Worm (Caenorhabditis elegans) whole organism, young adult: ENCODE data around the gene frm-2.

Source experiments
- F49E8.2 ChIP-seq: sonication (generic microtip); optimal IDR thresholded peaks from 3 replicates; lab custom pipeline; 2017; ENCODE audit warnings: missing genetic modification characterization, mild to moderate bottlenecking, missing compliant biosample characterization, antibody characterized with exemption, moderate library complexity; ENCODE audit not compliant: insufficient read depth
- K12H6.12 ChIP-seq: fragments of 200-800 bp; sonication (Bioruptor generic); optimal IDR thresholded peaks from 2 replicates; lab custom pipeline; 2018; ENCODE audit warnings: mild to moderate bottlenecking, missing genetic modification characterization, missing compliant biosample characterization
- T07F8.4 ChIP-seq: sonication (generic microtip); optimal IDR thresholded peaks from 2 replicates; lab custom pipeline; 2016; ENCODE audit warnings: mild to moderate bottlenecking, missing genetic modification characterization, moderate library complexity, missing compliant biosample characterization
- T26A5.8 ChIP-seq: sonication (generic microtip); optimal IDR thresholded peaks from 2 replicates; lab custom pipeline; 2016; ENCODE audit warnings: missing genetic modification characterization, missing compliant biosample characterization
- ama-1 ChIP-seq, 3 experiments: fragments of 150-350 bp in 1 of 3; sonication (generic microtip) in 2 of 3; optimal IDR thresholded peaks; 2 replicates each; lab custom pipeline; 2014 to 2018; ENCODE audit warnings: missing biosample characterization in 2 of 3, missing genetic modification characterization in 2 of 3, missing genetic modification reagents in 2 of 3
- attf-3 ChIP-seq: fragments of 200-800 bp; sonication (Bioruptor generic); conservative IDR thresholded peaks from 2 replicates; pipeline ENCODE4 v1.3.6; 2022; ENCODE audit warnings: missing genetic modification reagents, missing genetic modification characterization, missing compliant biosample characterization
- ceh-79 ChIP-seq: sonication (generic microtip); optimal IDR thresholded peaks from 2 replicates; lab custom pipeline; 2017; ENCODE audit warnings: mild to moderate bottlenecking, missing genetic modification characterization, missing compliant biosample characterization
- lag-1 ChIP-seq: fragments of 200-800 bp; sonication (Bioruptor generic); IDR thresholded peaks from 2 replicates; pipeline ENCODE4 v1.3.6; 2022; ENCODE audit warnings: missing genetic modification reagents, missing genetic modification characterization, missing compliant biosample characterization
- lin-35 ChIP-seq, 3 experiments: fragments of 150-350 bp in 2 of 3; sonication (generic microtip) in 1 of 3; optimal IDR thresholded peaks; 2 replicates each; lab custom pipeline; 2014 to 2018; ENCODE audit warnings: missing biosample characterization in 3 of 3, missing genetic modification characterization in 3 of 3, missing genetic modification reagents in 3 of 3
- rec-8 ChIP-seq, 2 experiments: sonication (generic microtip); optimal IDR thresholded peaks; 2 replicates each; lab custom pipeline; 2016; ENCODE audit warnings: mild to moderate bottlenecking in 2 of 2, missing genetic modification characterization in 2 of 2, missing genetic modification reagents in 2 of 2, missing genotype in 2 of 2, missing biosample characterization in 1 of 2, missing compliant biosample characterization in 1 of 2, moderate library complexity in 1 of 2
- snpc-4 ChIP-seq, 5 experiments: fragments of 150-350 bp in 1 of 5; sonication (generic microtip) in 4 of 5; optimal IDR thresholded peaks; 2 replicates each; lab custom pipeline; 2014 to 2018; ENCODE audit warnings: missing genetic modification characterization in 5 of 5, missing biosample characterization in 3 of 5, antibody characterized with exemption in 2 of 5, mild to moderate bottlenecking in 2 of 5, missing compliant biosample characterization in 2 of 5, missing genotype in 2 of 5, moderate library complexity in 2 of 5, missing genetic modification reagents in 1 of 5
- unc-62 ChIP-seq: fragments of 150-350 bp; optimal IDR thresholded peaks from 2 replicates; lab custom pipeline; 2014; ENCODE audit warnings: missing biosample characterization, missing genetic modification reagents, missing genetic modification characterization

ce11 chrIII:5965839-5966463 is 16.0 kb downstream of the frm-2 start, which contains the start of gene dct-6:
- no peak for TF ChIP-seq attf-3 (GFP tag; lab: Robert Waterston, UW)
- no peak for TF ChIP-seq lag-1 (GFP tag; lab: Robert Waterston, UW)
- TF ChIP-seq snpc-4 (GFP tag; optimal IDR thresholded peaks at IDR 0.05; lab: Kevin White, UChicago) = no peak
- TF ChIP-seq snpc-4 (tag; optimal IDR thresholded peaks at IDR 0.05; lab: Kevin White, UChicago) = no peak
- TF ChIP-seq lin-35 (GFP tag; optimal IDR thresholded peaks at IDR 0.05; lab: Kevin White, UChicago) = no peak
- TF ChIP-seq unc-62 = no peak
- TF ChIP-seq ama-1 (optimal IDR thresholded peaks at IDR 0.05; lab: Kevin White, UChicago) = no peak
- no peak for TF ChIP-seq ama-1 (GFP tag; optimal IDR thresholded peaks at IDR 0.05; lab: Kevin White, UChicago)
- TF ChIP-seq F49E8.2 = no peak
- no peak for TF ChIP-seq K12H6.12 (tag; lab: Kevin White, UChicago)
- TF ChIP-seq T26A5.8 (tag; lab: Kevin White, UChicago) = no peak
- no peak for TF ChIP-seq rec-8 (tag; optimal IDR thresholded peaks at IDR 0.05; lab: Kevin White, UChicago)
- no peak for TF ChIP-seq T07F8.4 (tag; lab: Kevin White, UChicago)
- TF ChIP-seq ceh-79 (tag; lab: Kevin White, UChicago) = no peak
